Fruit fly (Drosophila melanogaster): ENCODE data around the gene btl.
A peak's percentile ranks its signal among the peaks of the same experiment; 100 is the strongest.

Gene btl

dm6 chr3L:14053073-14053643 lies 22.4 kb upstream of the btl start, which contains the start of the genes CG13484 and Frl (continued):
- peak; percentile 42 for TF ChIP-seq CG15601 (tag; optimal IDR thresholded peaks at IDR 0.05)
- no peak for TF ChIP-seq CG3838 (GFP tag; optimal IDR thresholded peaks at IDR 0.05)
- TF ChIP-seq exex (tag; optimal IDR thresholded peaks at IDR 0.05): peak; percentile 55
- peak; percentile 58; the same call in 1 of the 2 replicates for TF ChIP-seq amos (GFP tag; IDR thresholded peaks at IDR 0.05; ENCODE audit: partially characterized antibody)
- TF ChIP-seq zfh1 (GFP tag; IDR thresholded peaks at IDR 0.05): peak; percentile 53; the same call in 1 of the 3 replicates
- TF ChIP-seq pb (GFP tag; optimal IDR thresholded peaks at IDR 0.05): no peak
- no peak for TF ChIP-seq zf30C (GFP tag; optimal IDR thresholded peaks at IDR 0.05)
- no peak; the same call in 1 of the 2 replicates for TF ChIP-seq Dref (GFP tag; IDR thresholded peaks at IDR 0.05)
- TF ChIP-seq ato (GFP tag; IDR thresholded peaks at IDR 0.05; ENCODE audit: partially characterized antibody): no peak
- TF ChIP-seq pnt (GFP tag; optimal IDR thresholded peaks at IDR 0.05): peak; percentile 13
- TF ChIP-seq CG12744 (GFP tag; optimal IDR thresholded peaks at IDR 0.05): no peak
- no peak for TF ChIP-seq CG12236 (GFP tag; optimal IDR thresholded peaks at IDR 0.05)
- TF ChIP-seq dmrt11E (tag; optimal IDR thresholded peaks at IDR 0.05): peak; percentile 13
- no peak for TF ChIP-seq luna (GFP tag; optimal IDR thresholded peaks at IDR 0.05)
- TF ChIP-seq CG2202 (tag; optimal IDR thresholded peaks at IDR 0.05): no peak
- TF ChIP-seq Dbx (GFP tag; IDR thresholded peaks at IDR 0.05): peak; percentile 51; the same call in 1 of the 3 replicates
- no peak for TF ChIP-seq CG10274 (GFP tag; optimal IDR thresholded peaks at IDR 0.05)
- TF ChIP-seq Blimp-1 (GFP tag; optimal IDR thresholded peaks at IDR 0.05): peak; percentile 20
- peak; percentile 41; the same call in 1 of the 2 replicates for TF ChIP-seq unc-4 (GFP tag; IDR thresholded peaks at IDR 0.05; ENCODE audit: partially characterized antibody)
- no peak for TF ChIP-seq Hr39 (optimal IDR thresholded peaks at IDR 0.05)
- peak; percentile 53 for TF ChIP-seq Nf-YB (GFP tag; optimal IDR thresholded peaks at IDR 0.05)
- TF ChIP-seq cas (GFP tag; IDR thresholded peaks at IDR 0.05): no peak
- no peak for TF ChIP-seq Awh (GFP tag; IDR thresholded peaks at IDR 0.05)
- no peak for TF ChIP-seq abd-A (tag; optimal IDR thresholded peaks at IDR 0.05)
- TF ChIP-seq Neu2 (GFP tag; optimal IDR thresholded peaks at IDR 0.05; ENCODE audit: borderline replicate concordance): no peak
- TF ChIP-seq CG11093 (GFP tag; IDR thresholded peaks at IDR 0.05): no peak
- no peak for TF ChIP-seq sc (optimal IDR thresholded peaks at IDR 0.05)
- no peak for TF ChIP-seq sc (GFP tag; optimal IDR thresholded peaks at IDR 0.05)
- no peak for TF ChIP-seq Aef1 (GFP tag; IDR thresholded peaks at IDR 0.05)
- TF ChIP-seq C15 (GFP tag; IDR thresholded peaks at IDR 0.05): no peak
- TF ChIP-seq CG9437 (GFP tag; optimal IDR thresholded peaks at IDR 0.05): no peak
- TF ChIP-seq CG1832 (GFP tag; optimal IDR thresholded peaks at IDR 0.05): no peak
- TF ChIP-seq ap (GFP tag; IDR thresholded peaks at IDR 0.05): no peak
- TF ChIP-seq lola (GFP tag; optimal IDR thresholded peaks at IDR 0.05): no peak
- TF ChIP-seq da (GFP tag; optimal IDR thresholded peaks at IDR 0.05): no peak
- TF ChIP-seq CG12071 (GFP tag; optimal IDR thresholded peaks at IDR 0.05): no peak
- peak; percentile 82 for TF ChIP-seq Sin3A (optimal IDR thresholded peaks at IDR 0.05)
- TF ChIP-seq CG7372 (GFP tag; IDR thresholded peaks at IDR 0.05): no peak
- TF ChIP-seq CG12391 (tag; optimal IDR thresholded peaks at IDR 0.05): peak; percentile 26
- TF ChIP-seq Meics (GFP tag; optimal IDR thresholded peaks at IDR 0.05): no peak
- TF ChIP-seq Dll (GFP tag; IDR thresholded peaks at IDR 0.05; ENCODE audit: partially characterized antibody): peak; percentile 49; the same call in 1 of the 4 replicates
- TF ChIP-seq CG16815 (GFP tag; optimal IDR thresholded peaks at IDR 0.05): no peak
- TF ChIP-seq HmgZ (tag; optimal IDR thresholded peaks at IDR 0.05): peak; percentile 83
- no peak for TF ChIP-seq Optix (GFP tag; IDR thresholded peaks at IDR 0.05)
- TF ChIP-seq unpg (GFP tag; optimal IDR thresholded peaks at IDR 0.05): peak; percentile 27
- no peak for TF ChIP-seq CG6254 (GFP tag; optimal IDR thresholded peaks at IDR 0.05)
- TF ChIP-seq fd102C (GFP tag; optimal IDR thresholded peaks at IDR 0.05): no peak
- peak; percentile 55 for TF ChIP-seq BEAF-32 (GFP tag; optimal IDR thresholded peaks at IDR 0.05)
- TF ChIP-seq sd (tag; optimal IDR thresholded peaks at IDR 0.05): peak; percentile 36
- peak; percentile 30 for TF ChIP-seq CG12299 (tag; optimal IDR thresholded peaks at IDR 0.05)
